Worm (Caenorhabditis elegans): Measurements from ENCODE around the gene ptp-3.

Gene ptp-3

DNA sequence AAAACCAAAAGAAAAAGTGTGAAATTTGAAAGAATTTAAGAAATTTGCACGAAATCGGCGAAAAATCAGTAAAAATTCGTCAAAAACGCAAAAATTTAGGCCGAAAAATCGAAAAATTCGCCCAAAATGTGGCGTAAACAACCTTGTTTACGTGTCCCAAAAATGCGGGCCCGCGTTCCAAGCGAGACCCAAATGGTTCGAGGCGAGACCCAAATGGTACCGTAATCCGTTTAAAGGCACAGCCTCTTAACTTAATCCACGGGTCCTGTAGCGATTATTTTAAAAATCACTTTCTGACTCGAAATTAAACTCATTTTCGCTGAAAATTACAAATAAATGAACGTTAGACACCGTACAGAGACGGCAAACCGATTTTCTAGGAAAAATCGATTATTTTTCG lies 40.0 kb upstream of the ptp-3 start (continued):
- peak; percentile 56 for TF ChIP-seq efl-1 (GFP tag; optimal IDR thresholded peaks at IDR 0.05)
- TF ChIP-seq tbp1 (GFP tag; optimal IDR thresholded peaks at IDR 0.05) = peak; percentile 41
- no peak for TF ChIP-seq ceh-79 (tag; optimal IDR thresholded peaks at IDR 0.05)
- no peak for TF ChIP-seq F37B4.10 (GFP tag; IDR thresholded peaks at IDR 0.05)
- TF ChIP-seq attf-6 (GFP tag; IDR thresholded peaks at IDR 0.05) = 0 out of 2 replicates have a peak, but pooled peaks have one; percentile 31
- TF ChIP-seq Y95B8A.8 (GFP tag; IDR thresholded peaks at IDR 0.05) = peak; percentile 84
- peak; percentile 89 for TF ChIP-seq madf-8 (GFP tag; conservative IDR thresholded peaks at IDR 0.05)
- peak; percentile 58; the same call in 1 of the 2 replicates for TF ChIP-seq nfyb-1 (GFP tag; IDR thresholded peaks at IDR 0.05)
- TF ChIP-seq cebp-1 (GFP tag; IDR thresholded peaks at IDR 0.05) = no peak
- TF ChIP-seq cebp-1 (tag; optimal IDR thresholded peaks at IDR 0.05) = no peak
- TF ChIP-seq D2030.7 (GFP tag; IDR thresholded peaks at IDR 0.05) = peak; percentile 90
- TF ChIP-seq snpc-4 (GFP tag; optimal IDR thresholded peaks at IDR 0.05) = no peak
- TF ChIP-seq snpc-4 (tag; optimal IDR thresholded peaks at IDR 0.05) = peak in 1 of 4 experiments; percentile 44
- peak; percentile 92 for TF ChIP-seq ceh-91 (GFP tag; IDR thresholded peaks at IDR 0.05)
- TF ChIP-seq pbrm-1 (GFP tag; IDR thresholded peaks at IDR 0.05) = peak; percentile 75
- peak; percentile 81 for TF ChIP-seq Y79H2A.3 (GFP tag; conservative IDR thresholded peaks at IDR 0.05)
- peak; percentile 72 for TF ChIP-seq dox-1 (GFP tag; IDR thresholded peaks at IDR 0.05)
- TF ChIP-seq somi-1 (GFP tag; optimal IDR thresholded peaks at IDR 0.05) = no peak
- no peak for TF ChIP-seq let-526 (GFP tag; IDR thresholded peaks at IDR 0.05)
- 0 out of 2 replicates have a peak, but pooled peaks have one; percentile 44 for TF ChIP-seq attf-3 (GFP tag; conservative IDR thresholded peaks at IDR 0.05)
- TF ChIP-seq lir-1 (GFP tag; conservative IDR thresholded peaks at IDR 0.05) = no peak
- TF ChIP-seq mcd-1 (GFP tag; IDR thresholded peaks at IDR 0.05) = peak; percentile 72
- no peak for TF ChIP-seq ztf-18 (tag; optimal IDR thresholded peaks at IDR 0.05)
- TF ChIP-seq hsf-1 (GFP tag; IDR thresholded peaks at IDR 0.05) = peak; percentile 69
- TF ChIP-seq madf-3 (GFP tag; IDR thresholded peaks at IDR 0.05) = peak; percentile 82
- no peak for TF ChIP-seq nfya-1 (tag; optimal IDR thresholded peaks at IDR 0.05; ENCODE audit: borderline replicate concordance, insufficient read depth)
- 0 out of 2 replicates have a peak, but pooled peaks have one; percentile 22 for TF ChIP-seq Y67H2A.10 (GFP tag; conservative IDR thresholded peaks at IDR 0.05)
- no peak for TF ChIP-seq lin-26 (GFP tag; IDR thresholded peaks at IDR 0.05)
- TF ChIP-seq F23B12.7 (tag; optimal IDR thresholded peaks at IDR 0.05; ENCODE audit: insufficient read depth) = no peak
- TF ChIP-seq dpl-1 (GFP tag; optimal IDR thresholded peaks at IDR 0.05) = peak; percentile 25
- TF ChIP-seq lin-54 (GFP tag; optimal IDR thresholded peaks at IDR 0.05) = peak; percentile 69
- TF ChIP-seq tlf-1 (GFP tag; optimal IDR thresholded peaks at IDR 0.05) = peak; percentile 63
- TF ChIP-seq F10E7.11 (tag; optimal IDR thresholded peaks at IDR 0.05) = no peak

- TF ChIP-seq egrh-3 (GFP tag; IDR thresholded peaks at IDR 0.05) = peak; percentile 80; the same call in 1 of the 2 replicates
- TF ChIP-seq F33H1.4 (GFP tag; IDR thresholded peaks at IDR 0.05) = peak; percentile 31; the same call in 1 of the 2 replicates
- TF ChIP-seq madf-8 (GFP tag; conservative IDR thresholded peaks at IDR 0.05) = peak; percentile 60
- peak; percentile 90 for TF ChIP-seq hsf-1 (GFP tag; IDR thresholded peaks at IDR 0.05)
- peak; percentile 77 for TF ChIP-seq madf-6 (GFP tag; IDR thresholded peaks at IDR 0.05)
These were observed 33.4 kb upstream of the ptp-3 start, which contains the start of gene R03D7.15 for ce11 chrII:10941918-10942317. TSS of gene R03D7.15 (plus strand) at chrII:10942216.

DNA sequence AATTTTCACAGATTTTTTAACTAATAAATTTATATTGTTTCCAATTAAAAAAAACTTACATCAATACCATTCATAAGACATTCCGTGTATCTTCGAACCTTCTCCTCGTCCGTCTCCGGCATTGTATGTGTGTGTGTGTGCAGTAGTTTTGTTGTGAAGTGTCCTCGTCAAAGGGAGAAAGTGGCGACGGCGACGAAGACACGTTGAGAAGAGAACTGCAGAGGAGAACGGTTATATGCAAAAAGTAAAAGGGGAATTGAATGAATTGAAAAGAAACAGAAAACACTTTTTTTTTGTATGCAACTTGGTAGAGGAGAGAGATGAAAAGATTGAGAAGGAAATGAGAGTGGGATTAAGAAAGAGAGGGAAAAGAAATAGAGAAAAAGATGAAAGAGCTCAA lies 29.9 kb upstream of the ptp-3 start:
- TF ChIP-seq hsf-1 (GFP tag; IDR thresholded peaks at IDR 0.05) (no peak), lin-54 (GFP tag; optimal IDR thresholded peaks at IDR 0.05) (no peak), cebp-1 (GFP tag; IDR thresholded peaks at IDR 0.05) (no peak), cebp-1 (tag; optimal IDR thresholded peaks at IDR 0.05) (no peak), attf-3 (GFP tag; conservative IDR thresholded peaks at IDR 0.05) (no peak), die-1 (tag; optimal IDR thresholded peaks at IDR 0.05) (no peak), repo-1 (tag; optimal IDR thresholded peaks at IDR 0.05) (no peak), egl-18 (GFP tag; IDR thresholded peaks at IDR 0.05) (no peak), nhr-80 (tag; optimal IDR thresholded peaks at IDR 0.05) (no peak), ztf-18 (tag; optimal IDR thresholded peaks at IDR 0.05) (no peak)
